Worm (Caenorhabditis elegans) whole organism, mixed stage, embryonic: ENCODE measurements around the gene F20D6.9.

Experiments
- blmp-1 ChIP-seq: fragments of 150-350 bp; optimal IDR thresholded peaks from 2 replicates; lab custom pipeline; 2014; ENCODE audit warnings: missing biosample characterization, missing genetic modification characterization
- ceh-39 ChIP-seq: fragments of 150-350 bp; optimal IDR thresholded peaks from 2 replicates; lab custom pipeline; 2014; ENCODE audit warnings: missing biosample characterization, missing genetic modification characterization
- elt-1 ChIP-seq: sonication (generic microtip); optimal IDR thresholded peaks from 2 replicates; lab custom pipeline; 2017; ENCODE audit warnings: missing genetic modification characterization, mild to moderate bottlenecking, missing compliant biosample characterization, antibody characterized with exemption, moderate library complexity, borderline replicate concordance; ENCODE audit not compliant: insufficient read depth
- ham-2 ChIP-seq: fragments of 200-800 bp; sonication (Bioruptor generic); optimal IDR thresholded peaks from 2 replicates; lab custom pipeline; 2018; ENCODE audit warnings: mild to moderate bottlenecking, missing genetic modification characterization, missing compliant biosample characterization
- nhr-237 ChIP-seq: fragments of 150-350 bp; optimal IDR thresholded peaks from 2 replicates; lab custom pipeline; 2014; ENCODE audit warnings: missing biosample characterization, missing genetic modification characterization
- nhr-28 ChIP-seq: fragments of 150-350 bp; optimal IDR thresholded peaks from 2 replicates; lab custom pipeline; 2014; ENCODE audit warnings: missing biosample characterization, missing genetic modification characterization
- nhr-76 ChIP-seq: sonication (generic microtip); optimal IDR thresholded peaks from 2 replicates; lab custom pipeline; 2017; ENCODE audit warnings: missing biosample characterization, missing genetic modification characterization
- pha-4 ChIP-seq: fragments of 150-350 bp; optimal IDR thresholded peaks from 2 replicates; lab custom pipeline; 2018; ENCODE audit warnings: missing biosample characterization, missing genetic modification reagents, missing genetic modification characterization
- snpc-4 ChIP-seq: fragments of 150-350 bp; optimal IDR thresholded peaks from 2 replicates; lab custom pipeline; 2014; ENCODE audit warnings: missing biosample characterization, missing genetic modification characterization
- sptf-1 ChIP-seq: sonication (generic microtip); optimal IDR thresholded peaks from 2 replicates; lab custom pipeline; 2017; ENCODE audit warnings: mild to moderate bottlenecking, missing genetic modification characterization, moderate library complexity, missing compliant biosample characterization
- unc-39 ChIP-seq: fragments of 150-350 bp; optimal IDR thresholded peaks from 2 replicates; lab custom pipeline; 2014; ENCODE audit warnings: missing biosample characterization, missing genetic modification characterization
- unc-62 ChIP-seq: fragments of 150-350 bp; optimal IDR thresholded peaks from 2 replicates; lab custom pipeline; 2014; ENCODE audit warnings: missing biosample characterization, missing genetic modification reagents, missing genetic modification characterization
- ztf-11 ChIP-seq: fragments of 150-350 bp; optimal IDR thresholded peaks from 2 replicates; lab custom pipeline; 2014; ENCODE audit warnings: missing biosample characterization, missing genetic modification characterization

DNA sequence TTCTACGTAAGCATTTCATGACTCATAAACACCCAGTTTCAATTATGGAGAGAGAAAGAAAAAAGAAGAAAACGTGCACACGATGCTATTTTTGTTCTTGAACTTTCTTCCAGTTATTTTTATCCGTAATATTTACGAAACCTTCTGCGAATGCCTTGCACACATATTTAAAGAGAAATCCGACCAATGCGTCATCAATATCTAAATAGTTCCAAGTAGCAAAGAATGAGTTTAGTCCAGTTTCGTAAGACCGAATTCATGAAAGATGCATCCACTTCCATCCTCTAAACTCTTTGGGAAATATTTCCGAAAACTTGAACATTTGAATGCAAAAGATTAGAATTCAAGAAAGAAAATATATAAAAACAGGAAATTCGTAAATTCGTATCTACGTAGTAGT lies 8.1 kb downstream of the F20D6.9 start:
- TF ChIP-seq snpc-4 (tag; lab: Kevin White, UChicago) (no peak), blmp-1 (tag; lab: Kevin White, UChicago) (no peak), elt-1 (tag; lab: Kevin White, UChicago) (no peak), unc-62 (GFP tag; lab: Kevin White, UChicago) (no peak), ham-2 (no peak), nhr-76 (tag; lab: Kevin White, UChicago) (no peak), unc-39 (tag; lab: Kevin White, UChicago) (no peak), nhr-237 (tag; lab: Kevin White, UChicago) (no peak), nhr-28 (tag; lab: Kevin White, UChicago) (no peak), ceh-39 (no peak), sptf-1 (tag; lab: Kevin White, UChicago) (no peak), pha-4 (tag; lab: Kevin White, UChicago) (no peak), ztf-11 (no peak)
